Worm (Caenorhabditis elegans) whole organism, early embryonic: ENCODE measurements around the gene W02B12.12.
A peak's percentile ranks its signal among the peaks of the same experiment; 100 is the strongest.

ENCODE experiments used
- hnd-1 ChIP-seq: sonication (generic microtip); optimal IDR thresholded peaks from 2 replicates; lab custom pipeline; 2016; ENCODE audit warnings: missing genetic modification characterization, missing compliant biosample characterization
- tbx-11 ChIP-seq: fragments of 200-800 bp; sonication (Bioruptor generic); IDR thresholded peaks from 2 replicates; pipeline ENCODE4 v1.3.6; 2022; ENCODE audit warnings: missing genetic modification characterization, missing compliant biosample characterization
- tbx-37 ChIP-seq: fragments of 200-800 bp; sonication (Bioruptor generic); conservative IDR thresholded peaks from 2 replicates; pipeline ENCODE4 v1.3.6; 2022; ENCODE audit warnings: missing genetic modification reagents, missing genetic modification characterization, missing compliant biosample characterization
- tra-4 ChIP-seq: sonication (generic microtip); optimal IDR thresholded peaks from 2 replicates; lab custom pipeline; 2017; ENCODE audit warnings: missing genetic modification characterization, missing compliant biosample characterization

ce11 chrII:11453025-11453424 lies 26.0 kb downstream of the W02B12.12 start, which contains the start of gene rsp-1:
- TF ChIP-seq tbx-11 (GFP tag; lab: Robert Waterston, UW) = no peak
- TF ChIP-seq hnd-1 (tag; lab: Kevin White, UChicago) = no peak
- TF ChIP-seq tbx-37 (GFP tag; lab: Robert Waterston, UW) = 0 out of 2 replicates have a peak, but pooled peaks have one; percentile 8
- peak; percentile 30 for TF ChIP-seq tra-4 (tag; lab: Kevin White, UChicago)
